Fruit fly (Drosophila melanogaster) whole organism, wandering third instar larva: ENCODE results near the gene CrebA.

Experiments
- Abd-B ChIP-seq: fragments of >200 bp; optimal IDR thresholded peaks from 2 replicates; lab custom pipeline; 2017; ENCODE audit warnings: missing biosample characterization, missing genetic modification characterization
- CG32264 ChIP-seq: fragments of 200-800 bp; sonication (Bioruptor generic); optimal IDR thresholded peaks from 2 replicates; lab custom pipeline; 2016; ENCODE audit warnings: missing biosample characterization, missing genetic modification characterization
- CG9705 ChIP-seq: fragments of 200-800 bp; sonication (Bioruptor generic); optimal IDR thresholded peaks from 2 replicates; lab custom pipeline; 2018; ENCODE audit warnings: missing biosample characterization, mild to moderate bottlenecking, missing genetic modification characterization
- CrebA ChIP-seq: fragments of 200-800 bp; sonication (Bioruptor generic); optimal IDR thresholded peaks from 2 replicates; lab custom pipeline; 2016; ENCODE audit warnings: missing biosample characterization, mild to moderate bottlenecking, missing genetic modification characterization, borderline replicate concordance
- Dfd ChIP-seq: fragments of >200 bp; optimal IDR thresholded peaks from 2 replicates; lab custom pipeline; 2017; ENCODE audit warnings: missing biosample characterization, missing genetic modification characterization
- Dif ChIP-seq: fragments of 200-275, 200-300 bp; sonication (Bioruptor generic); optimal IDR thresholded peaks from 2 replicates; lab custom pipeline; 2018; ENCODE audit warnings: missing biosample characterization, missing genetic modification characterization; ENCODE audit not compliant: partially characterized antibody
- GATAd ChIP-seq: sonication (Bioruptor generic); optimal IDR thresholded peaks from 2 replicates; lab custom pipeline; 2016; ENCODE audit warnings: missing biosample characterization, missing genetic modification characterization
- HLH106 ChIP-seq: fragments of 200-800 bp; optimal IDR thresholded peaks from 3 replicates; lab custom pipeline; 2019; ENCODE audit warnings: missing biosample characterization, mild to moderate bottlenecking, missing genetic modification characterization, moderate library complexity
- Hnf4 ChIP-seq: fragments of 200-800 bp; sonication (Bioruptor generic); optimal IDR thresholded peaks from 2 replicates; lab custom pipeline; 2016; ENCODE audit warnings: missing biosample characterization, mild to moderate bottlenecking, missing genetic modification characterization
- Hr78 ChIP-seq: fragments of >200 bp; optimal IDR thresholded peaks from 2 replicates; lab custom pipeline; 2017; ENCODE audit warnings: missing biosample characterization, missing genetic modification characterization
- Hr83 ChIP-seq: fragments of 200-300 bp; sonication (Bioruptor generic); optimal IDR thresholded peaks from 2 replicates; lab custom pipeline; 2016; ENCODE audit warnings: missing biosample characterization, mild to moderate bottlenecking, missing genetic modification characterization, moderate library complexity; ENCODE audit not compliant: poor library complexity, severe bottlenecking
- Jra ChIP-seq: sonication (Bioruptor generic); optimal IDR thresholded peaks from 2 replicates; lab custom pipeline; 2016; ENCODE audit warnings: missing biosample characterization, missing genetic modification characterization
- Mio ChIP-seq: sonication (Bioruptor generic); optimal IDR thresholded peaks from 2 replicates; lab custom pipeline; 2016; ENCODE audit warnings: missing biosample characterization, missing genetic modification characterization
- Myc ChIP-seq: fragments of >200 bp; optimal IDR thresholded peaks from 2 replicates; lab custom pipeline; 2017
- N ChIP-seq: fragments of >200 bp; optimal IDR thresholded peaks from 2 replicates; lab custom pipeline; 2018; ENCODE audit warnings: missing biosample characterization, missing external identifiers, missing genetic modification characterization
- OdsH ChIP-seq: fragments of 200-800 bp; sonication (Bioruptor generic); optimal IDR thresholded peaks from 2 replicates; lab custom pipeline; 2016; ENCODE audit warnings: missing biosample characterization, mild to moderate bottlenecking, missing genetic modification characterization
- Rel ChIP-seq, 2 experiments: fragments of 200-800 bp; sonication (Bioruptor generic) in 1 of 2; optimal IDR thresholded peaks; 2 replicates in 1 of 2; 3 replicates in 1 of 2; lab custom pipeline; 2016 to 2019; ENCODE audit warnings: mild to moderate bottlenecking in 2 of 2, missing biosample characterization in 2 of 2, missing genetic modification characterization in 2 of 2, moderate library complexity in 1 of 2
- Sp1 ChIP-seq: fragments of 200-800 bp; sonication (Bioruptor generic); optimal IDR thresholded peaks from 3 replicates; lab custom pipeline; 2019; ENCODE audit warnings: missing biosample characterization, mild to moderate bottlenecking, missing genetic modification characterization, moderate library complexity
- Vsx2 ChIP-seq: fragments of 200-300, 225-300 bp; sonication (Bioruptor generic); optimal IDR thresholded peaks from 2 replicates; lab custom pipeline; 2018; ENCODE audit warnings: missing biosample characterization, missing genetic modification characterization; ENCODE audit not compliant: partially characterized antibody
- br ChIP-seq: fragments of 200-800 bp; sonication (Bioruptor generic); optimal IDR thresholded peaks from 2 replicates; lab custom pipeline; 2016; ENCODE audit warnings: missing biosample characterization, missing genetic modification characterization
- brk ChIP-seq: fragments of 200-800 bp; sonication (Bioruptor generic); optimal IDR thresholded peaks from 2 replicates; lab custom pipeline; 2016; ENCODE audit warnings: missing biosample characterization, mild to moderate bottlenecking, missing genetic modification characterization
- dl ChIP-seq, 2 experiments: fragments of 175-275, 200-275 bp in 1 of 2; fragments of 200-275 bp in 1 of 2; sonication (Bioruptor generic); optimal IDR thresholded peaks; lab custom pipeline; 2018; ENCODE audit warnings: mild to moderate bottlenecking in 2 of 2, missing biosample characterization in 2 of 2, missing genetic modification characterization in 2 of 2, moderate library complexity in 2 of 2; ENCODE audit not compliant: partially characterized antibody in 2 of 2, insufficient read depth in 1 of 2
- dmrt93B ChIP-seq: fragments of 200-800 bp; sonication (Bioruptor generic); optimal IDR thresholded peaks from 2 replicates; lab custom pipeline; 2018; ENCODE audit warnings: missing biosample characterization, mild to moderate bottlenecking, missing genetic modification characterization
- dsf ChIP-seq: sonication (Bioruptor generic); optimal IDR thresholded peaks from 2 replicates; lab custom pipeline; 2016; ENCODE audit warnings: missing biosample characterization, missing genetic modification characterization, borderline replicate concordance
- ey ChIP-seq: fragments of 200-800 bp; sonication (Bioruptor generic); optimal IDR thresholded peaks from 2 replicates; lab custom pipeline; 2016; ENCODE audit warnings: missing biosample characterization, missing genetic modification characterization
- foxo ChIP-seq, 2 experiments: fragments of 200-800 bp; sonication (Bioruptor generic); optimal IDR thresholded peaks; 2 replicates in 1 of 2; 3 replicates in 1 of 2; lab custom pipeline; 2016 to 2017; ENCODE audit warnings: missing biosample characterization in 2 of 2, missing genetic modification characterization in 2 of 2
- fru ChIP-seq: fragments of 200-800 bp; sonication (Bioruptor generic); optimal IDR thresholded peaks from 3 replicates; lab custom pipeline; 2016; ENCODE audit warnings: missing biosample characterization, mild to moderate bottlenecking, missing genetic modification characterization
- h ChIP-seq: fragments of 200-800 bp; sonication (Bioruptor generic); optimal IDR thresholded peaks from 3 replicates; lab custom pipeline; 2016; ENCODE audit warnings: missing biosample characterization, mild to moderate bottlenecking, missing genetic modification characterization
- jim ChIP-seq: fragments of 175-275, 200-325 bp; sonication (Bioruptor generic); optimal IDR thresholded peaks from 2 replicates; lab custom pipeline; 2016; ENCODE audit warnings: missing biosample characterization, mild to moderate bottlenecking, missing genetic modification characterization
- lola ChIP-seq: fragments of >200 bp; optimal IDR thresholded peaks from 2 replicates; lab custom pipeline; 2017; ENCODE audit warnings: missing biosample characterization, missing genetic modification characterization
- pan ChIP-seq: fragments of >200 bp; optimal IDR thresholded peaks from 2 replicates; lab custom pipeline; 2017
- psq ChIP-seq: fragments of 200-800 bp; sonication (Bioruptor generic); optimal IDR thresholded peaks from 3 replicates; lab custom pipeline; 2017; ENCODE audit warnings: missing biosample characterization, mild to moderate bottlenecking, missing genetic modification characterization, moderate library complexity
- rgr ChIP-seq: fragments of 200-800 bp; sonication (Bioruptor generic); optimal IDR thresholded peaks from 3 replicates; lab custom pipeline; 2016; ENCODE audit warnings: missing biosample characterization, mild to moderate bottlenecking, missing genetic modification characterization
- sage ChIP-seq: fragments of 200-800 bp; sonication (Bioruptor generic); optimal IDR thresholded peaks from 2 replicates; lab custom pipeline; 2016; ENCODE audit warnings: missing biosample characterization, mild to moderate bottlenecking, missing genetic modification characterization
- sv ChIP-seq: fragments of 200-800 bp; sonication (Bioruptor generic); optimal IDR thresholded peaks from 3 replicates; lab custom pipeline; 2016; ENCODE audit warnings: missing biosample characterization, missing genetic modification characterization
- tai ChIP-seq: sonication (Bioruptor generic); optimal IDR thresholded peaks from 2 replicates; lab custom pipeline; 2016; ENCODE audit warnings: missing biosample characterization, missing genetic modification characterization
- usp ChIP-seq: fragments of >200 bp; optimal IDR thresholded peaks from 2 replicates; lab custom pipeline; 2017; ENCODE audit warnings: missing biosample characterization, missing genetic modification characterization
- woc ChIP-seq: sonication (Bioruptor generic); optimal IDR thresholded peaks from 2 replicates; lab custom pipeline; 2016; ENCODE audit warnings: missing biosample characterization, mild to moderate bottlenecking, missing genetic modification characterization

CrebA gene

dm6 chr3L:15508233-15508632, 27.0 kb upstream of the CrebA start, which contains the start of gene CG7841 (continued):
- TF ChIP-seq brk (GFP tag; lab: Kevin White, UChicago) (peak; percentile 98), dmrt93B (GFP tag; lab: Kevin White, UChicago) (peak; percentile 94), CG9705 (GFP tag; lab: Kevin White, UChicago) (peak; percentile 98)
- TF ChIP-seq, all 38 proteins: peak for 23

- TF ChIP-seq Myc (lab: Kevin White, UChicago), result no peak
- TF ChIP-seq CG32264 (GFP tag; lab: Kevin White, UChicago), result no peak
- no peak for TF ChIP-seq dmrt93B (GFP tag; lab: Kevin White, UChicago)
- no peak for TF ChIP-seq lola (GFP tag; lab: Kevin White, UChicago)
- no peak for TF ChIP-seq Rel (GFP tag; optimal IDR thresholded peaks at IDR 0.05; lab: Kevin White, UChicago)
- TF ChIP-seq Rel (tag; optimal IDR thresholded peaks at IDR 0.05; lab: Kevin White, UChicago), result no peak
- no peak for TF ChIP-seq sv
- no peak for TF ChIP-seq ey (GFP tag; lab: Kevin White, UChicago)
- TF ChIP-seq jim (GFP tag; lab: Kevin White, UChicago), result no peak
- no peak for TF ChIP-seq sage
- no peak for TF ChIP-seq CrebA
- TF ChIP-seq h (GFP tag; lab: Kevin White, UChicago), result no peak
- no peak for TF ChIP-seq fru (GFP tag; lab: Kevin White, UChicago)
These were observed 26.4 kb upstream of the CrebA start, which contains the start of gene Z600 for dm6 chr3L:15508750-15509149. Gene Z600 (plus strand): TSS chr3L:15509061.

dm6 chr3L:15509398-15509797, 25.8 kb upstream of the CrebA start, which contains the start of the genes gdl and gdl-ORF39:
Gene gdl (plus strand): TSS chr3L:15509445.
Gene gdl-ORF39 (plus strand): TSS chr3L:15509445.
- no peak for TF ChIP-seq Myc (lab: Kevin White, UChicago)
- no peak for TF ChIP-seq Hr78 (GFP tag; lab: Kevin White, UChicago)
- no peak for TF ChIP-seq Hr83 (GFP tag; lab: Kevin White, UChicago)
- no peak for TF ChIP-seq rgr
- no peak for TF ChIP-seq Hnf4 (GFP tag; lab: Kevin White, UChicago)
- no peak for TF ChIP-seq jim (GFP tag; lab: Kevin White, UChicago)
- no peak for TF ChIP-seq h (GFP tag; lab: Kevin White, UChicago)
- no peak for TF ChIP-seq dl (GFP tag; optimal IDR thresholded peaks at IDR 0.05; lab: Kevin White, UChicago; ENCODE audit: insufficient read depth in 1 of 2, partially characterized antibody in 2 of 2)
- TF ChIP-seq Dif (GFP tag; lab: Kevin White, UChicago), result no peak
- TF ChIP-seq Rel (GFP tag; optimal IDR thresholded peaks at IDR 0.05; lab: Kevin White, UChicago), result no peak
- no peak for TF ChIP-seq Rel (tag; optimal IDR thresholded peaks at IDR 0.05; lab: Kevin White, UChicago)
- TF ChIP-seq OdsH (GFP tag; lab: Kevin White, UChicago), result no peak

dm6 chr3L:15510787-15511186, 24.4 kb upstream of the CrebA start, which contains the start of gene MsrA:
Gene MsrA (plus strand): TSS chr3L:15511052.
- TF ChIP-seq HLH106 (tag; lab: Kevin White, UChicago) (no peak), dsf (GFP tag; lab: Kevin White, UChicago) (no peak), rgr (peak; percentile 9), Vsx2 (GFP tag; lab: Kevin White, UChicago) (no peak), psq (no peak), h (GFP tag; lab: Kevin White, UChicago) (peak; percentile 28), tai (GFP tag; lab: Kevin White, UChicago) (no peak), ey (GFP tag; lab: Kevin White, UChicago) (no peak), N (GFP tag; lab: Kevin White, UChicago) (no peak), sage (no peak), jim (GFP tag; lab: Kevin White, UChicago) (no peak), Jra (no peak), pan (lab: Kevin White, UChicago) (no peak), Mio (no peak), woc (GFP tag; lab: Kevin White, UChicago) (no peak), Hr83 (GFP tag; lab: Kevin White, UChicago) (no peak), fru (GFP tag; lab: Kevin White, UChicago) (no peak), brk (GFP tag; lab: Kevin White, UChicago) (no peak), usp (GFP tag; lab: Kevin White, UChicago) (no peak), dmrt93B (GFP tag; lab: Kevin White, UChicago) (no peak), foxo (GFP tag; optimal IDR thresholded peaks at IDR 0.05; lab: Kevin White, UChicago) (no peak), Myc (lab: Kevin White, UChicago) (no peak), Sp1 (peak; percentile 25), Abd-B (GFP tag; lab: Kevin White, UChicago) (no peak), dl (GFP tag; optimal IDR thresholded peaks at IDR 0.05; lab: Kevin White, UChicago; ENCODE audit: insufficient read depth in 1 of 2, partially characterized antibody in 2 of 2) (peak; percentile 74 to 84), Hnf4 (GFP tag; lab: Kevin White, UChicago) (no peak), sv (no peak), lola (GFP tag; lab: Kevin White, UChicago) (no peak), CG9705 (GFP tag; lab: Kevin White, UChicago) (no peak), br (GFP tag; lab: Kevin White, UChicago) (no peak), CrebA (no peak), Hr78 (GFP tag; lab: Kevin White, UChicago) (no peak), CG32264 (GFP tag; lab: Kevin White, UChicago) (no peak), Dif (GFP tag; lab: Kevin White, UChicago) (peak; percentile 81), Dfd (GFP tag; lab: Kevin White, UChicago) (no peak), GATAd (no peak), OdsH (GFP tag; lab: Kevin White, UChicago) (peak; percentile 16), Rel (GFP tag; optimal IDR thresholded peaks at IDR 0.05; lab: Kevin White, UChicago) (no peak), Rel (tag; optimal IDR thresholded peaks at IDR 0.05; lab: Kevin White, UChicago) (no peak)
